Worm (Caenorhabditis elegans) whole organism, L4 larva: ENCODE data around the gene suf-1.

Experiments
- F10B5.3 ChIP-seq: sonication (generic microtip); optimal IDR thresholded peaks from 2 replicates; lab custom pipeline; 2016; ENCODE audit warnings: mild to moderate bottlenecking, missing genetic modification characterization, missing compliant biosample characterization
- F26F4.8 ChIP-seq: fragments of 200-800 bp; sonication (Bioruptor generic); conservative IDR thresholded peaks from 2 replicates; pipeline ENCODE4 v1.3.6; 2022; ENCODE audit warnings: missing genetic modification characterization, missing compliant biosample characterization
- F37D6.2 ChIP-seq: sonication (generic microtip); optimal IDR thresholded peaks from 2 replicates; lab custom pipeline; 2016; ENCODE audit warnings: mild to moderate bottlenecking, missing genetic modification characterization, missing compliant biosample characterization
- F49E8.2 ChIP-seq: sonication (generic microtip); optimal IDR thresholded peaks from 2 replicates; lab custom pipeline; 2016; ENCODE audit warnings: missing compliant biosample characterization, mild to moderate bottlenecking, missing genetic modification characterization, borderline replicate concordance
- T20F7.1 ChIP-seq: fragments of 200-800 bp; sonication (Bioruptor generic); optimal IDR thresholded peaks from 2 replicates; lab custom pipeline; 2018; ENCODE audit warnings: mild to moderate bottlenecking, missing genetic modification characterization, missing compliant biosample characterization
- Y105C5A.15 ChIP-seq: fragments of 200-800 bp; sonication (Bioruptor generic); IDR thresholded peaks from 2 replicates; pipeline ENCODE4 v1.3.6; 2022; ENCODE audit warnings: missing genetic modification characterization, missing compliant biosample characterization
- Y48G9A.11 ChIP-seq: fragments of 200-800 bp; sonication (Bioruptor generic); IDR thresholded peaks from 2 replicates; pipeline ENCODE4 v1.3.6; 2022; ENCODE audit warnings: missing genetic modification reagents, missing genetic modification characterization, missing compliant biosample characterization
- Y5F2A.4 ChIP-seq: fragments of 200-800 bp; sonication (Bioruptor generic); optimal IDR thresholded peaks from 2 replicates; lab custom pipeline; 2018; ENCODE audit warnings: mild to moderate bottlenecking, missing genetic modification characterization, missing compliant biosample characterization
- aly-2 ChIP-seq: sonication (generic microtip); optimal IDR thresholded peaks from 2 replicates; lab custom pipeline; 2018; ENCODE audit warnings: missing biosample characterization, missing genetic modification characterization
- ama-1 ChIP-seq: fragments of 150-350 bp; optimal IDR thresholded peaks from 2 replicates; lab custom pipeline; 2014; ENCODE audit warnings: inconsistent platforms, mixed read lengths
- attf-4 ChIP-seq: sonication (generic microtip); optimal IDR thresholded peaks from 3 replicates; lab custom pipeline; 2017; ENCODE audit warnings: missing biosample characterization, missing genetic modification characterization
- ceh-20 ChIP-seq: fragments of 200-800 bp; sonication (Bioruptor generic); IDR thresholded peaks from 2 replicates; pipeline ENCODE4 v1.3.6; 2022; ENCODE audit warnings: missing genetic modification reagents, missing genetic modification characterization, missing compliant biosample characterization
- ceh-28 ChIP-seq: fragments of 150-350 bp; optimal IDR thresholded peaks from 2 replicates; lab custom pipeline; 2014; ENCODE audit warnings: missing biosample characterization, missing genetic modification reagents, missing genetic modification characterization
- ceh-82 ChIP-seq: sonication (generic microtip); optimal IDR thresholded peaks from 2 replicates; lab custom pipeline; 2017; ENCODE audit warnings: missing biosample characterization, missing genetic modification characterization
- ces-1 ChIP-seq: fragments of 150-350 bp; sonication (generic microtip); optimal IDR thresholded peaks from 4 replicates; lab custom pipeline; 2014; ENCODE audit warnings: missing biosample characterization, missing genetic modification reagents, missing genetic modification characterization
- ctbp-1 ChIP-seq: fragments of 200-800 bp; sonication (Bioruptor generic); IDR thresholded peaks from 2 replicates; pipeline ENCODE4 v1.3.6; 2022; ENCODE audit warnings: missing genetic modification reagents, missing genetic modification characterization, missing compliant biosample characterization
- daf-12 ChIP-seq: fragments of 150-350 bp; optimal IDR thresholded peaks from 2 replicates; lab custom pipeline; 2014; ENCODE audit warnings: missing biosample characterization, missing genetic modification reagents, missing genetic modification characterization
- daf-19 ChIP-seq: fragments of 200-800 bp; sonication (Bioruptor generic); conservative IDR thresholded peaks from 2 replicates; pipeline ENCODE4 v1.3.6; 2022; ENCODE audit warnings: missing genetic modification characterization, missing compliant biosample characterization
- daf-8 ChIP-seq: fragments of 200-800 bp; sonication (Bioruptor generic); IDR thresholded peaks from 2 replicates; pipeline ENCODE4 v1.3.6; 2022; ENCODE audit warnings: missing genetic modification characterization, missing compliant biosample characterization
- dpl-1 ChIP-seq: fragments of 150-350 bp; optimal IDR thresholded peaks from 2 replicates; lab custom pipeline; 2014; ENCODE audit warnings: missing biosample characterization, missing genetic modification reagents, missing genetic modification characterization
- dve-1 ChIP-seq: sonication (generic microtip); optimal IDR thresholded peaks from 2 replicates; lab custom pipeline; 2017; ENCODE audit warnings: antibody characterized with exemption, mild to moderate bottlenecking, missing genetic modification characterization, missing compliant biosample characterization; ENCODE audit not compliant: insufficient read depth
- fos-1 ChIP-seq: fragments of 150-350 bp; optimal IDR thresholded peaks from 2 replicates; lab custom pipeline; 2014; ENCODE audit warnings: missing biosample characterization, missing genetic modification characterization
- gei-8 ChIP-seq: fragments of 200-800 bp; sonication (Bioruptor generic); optimal IDR thresholded peaks from 2 replicates; lab custom pipeline; 2018; ENCODE audit warnings: mild to moderate bottlenecking, missing genetic modification characterization, missing compliant biosample characterization
- hlh-30 ChIP-seq: sonication (generic microtip); optimal IDR thresholded peaks from 2 replicates; lab custom pipeline; 2017; ENCODE audit warnings: antibody characterized with exemption, mild to moderate bottlenecking, missing genetic modification characterization, missing compliant biosample characterization; ENCODE audit not compliant: insufficient read depth
- hmg-1.1 ChIP-seq: fragments of 200-800 bp; sonication (Bioruptor generic); IDR thresholded peaks from 2 replicates; pipeline ENCODE4 v1.3.6; 2022; ENCODE audit warnings: missing genetic modification reagents, missing genetic modification characterization, missing compliant biosample characterization
- lin-1 ChIP-seq: fragments of 200-800 bp; sonication (Bioruptor generic); IDR thresholded peaks from 2 replicates; pipeline ENCODE4 v1.3.6; 2022; ENCODE audit warnings: missing genetic modification reagents, missing genetic modification characterization, missing compliant biosample characterization
- lin-13 ChIP-seq: fragments of 150-350 bp; optimal IDR thresholded peaks from 2 replicates; lab custom pipeline; 2014; ENCODE audit warnings: missing biosample characterization, missing genetic modification reagents, missing genetic modification characterization
- lin-38 ChIP-seq: fragments of 200-800 bp; sonication (Bioruptor generic); IDR thresholded peaks from 2 replicates; pipeline ENCODE4 v1.3.6; 2022; ENCODE audit warnings: missing genetic modification reagents, missing genetic modification characterization, missing compliant biosample characterization
- madf-5 ChIP-seq, 2 experiments: fragments of 200-800 bp; sonication (Bioruptor generic); IDR thresholded peaks; 2 replicates each; pipeline ENCODE4 v1.3.6; 2022; ENCODE audit warnings: missing compliant biosample characterization in 2 of 2, missing genetic modification characterization in 2 of 2
- nhr-102 ChIP-seq: sonication (generic microtip); optimal IDR thresholded peaks from 2 replicates; lab custom pipeline; 2016; ENCODE audit warnings: mild to moderate bottlenecking, missing genetic modification characterization, moderate library complexity, missing compliant biosample characterization
- nhr-11 ChIP-seq: fragments of 150-350 bp; optimal IDR thresholded peaks from 2 replicates; lab custom pipeline; 2014; ENCODE audit warnings: missing biosample characterization, missing genetic modification characterization
- nhr-111 ChIP-seq: fragments of 200-800 bp; sonication (Bioruptor generic); optimal IDR thresholded peaks from 2 replicates; lab custom pipeline; 2018; ENCODE audit warnings: mild to moderate bottlenecking, missing genetic modification characterization, missing compliant biosample characterization
- nhr-237 ChIP-seq: sonication (generic microtip); optimal IDR thresholded peaks from 2 replicates; lab custom pipeline; 2017; ENCODE audit warnings: missing biosample characterization, missing genetic modification characterization
- nhr-6 ChIP-seq: fragments of 150-350 bp; optimal IDR thresholded peaks from 2 replicates; lab custom pipeline; 2014; ENCODE audit warnings: missing biosample characterization, missing genetic modification characterization
- nhr-77 ChIP-seq: fragments of 150-350 bp; optimal IDR thresholded peaks from 2 replicates; lab custom pipeline; 2014; ENCODE audit warnings: missing biosample characterization, missing genetic modification characterization
- saeg-2 ChIP-seq: fragments of 200-800 bp; sonication (Bioruptor generic); IDR thresholded peaks from 2 replicates; pipeline ENCODE4 v1.3.6; 2022; ENCODE audit warnings: missing genetic modification reagents, missing genetic modification characterization, missing compliant biosample characterization
- set-16 ChIP-seq: fragments of 200-800 bp; sonication (Bioruptor generic); IDR thresholded peaks from 2 replicates; pipeline ENCODE4 v1.3.6; 2022; ENCODE audit warnings: missing genetic modification reagents, missing genetic modification characterization, missing compliant biosample characterization
- snpc-1.2 ChIP-seq: fragments of 200-800 bp; sonication (Bioruptor generic); IDR thresholded peaks from 2 replicates; pipeline ENCODE4 v1.3.6; 2022; ENCODE audit warnings: missing genetic modification reagents, missing genetic modification characterization, missing compliant biosample characterization
- snpc-4 ChIP-seq: fragments of 150-350 bp; optimal IDR thresholded peaks from 2 replicates; lab custom pipeline; 2014; ENCODE audit warnings: missing biosample characterization, missing genetic modification characterization
- spr-1 ChIP-seq: sonication (generic microtip); optimal IDR thresholded peaks from 2 replicates; lab custom pipeline; 2016; ENCODE audit warnings: mild to moderate bottlenecking, missing genetic modification characterization, missing compliant biosample characterization
- spr-3 ChIP-seq: fragments of 200-800 bp; sonication (Bioruptor generic); optimal IDR thresholded peaks from 2 replicates; lab custom pipeline; 2018; ENCODE audit warnings: mild to moderate bottlenecking, missing genetic modification characterization, missing compliant biosample characterization
- tra-1 ChIP-seq: fragments of 200-800 bp; sonication (Bioruptor generic); IDR thresholded peaks from 2 replicates; pipeline ENCODE4 v1.3.6; 2022; ENCODE audit warnings: missing genetic modification reagents, missing genetic modification characterization, missing compliant biosample characterization
- unc-130 ChIP-seq: sonication (generic microtip); optimal IDR thresholded peaks from 2 replicates; lab custom pipeline; 2016; ENCODE audit warnings: missing genetic modification reagents, missing genetic modification characterization, missing compliant biosample characterization
- unc-39 ChIP-seq: sonication (generic microtip); optimal IDR thresholded peaks from 2 replicates; lab custom pipeline; 2017; ENCODE audit warnings: missing biosample characterization, missing genetic modification characterization
- vab-7 ChIP-seq: fragments of 200-800 bp; sonication (Bioruptor generic); IDR thresholded peaks from 2 replicates; pipeline ENCODE4 v1.3.6; 2022; ENCODE audit warnings: missing genetic modification reagents, missing genetic modification characterization, missing compliant biosample characterization
- zfp-2 ChIP-seq: sonication (generic microtip); optimal IDR thresholded peaks from 2 replicates; lab custom pipeline; 2016; ENCODE audit warnings: mild to moderate bottlenecking, missing genetic modification characterization, missing compliant biosample characterization
- zip-11 ChIP-seq: fragments of 200-800 bp; sonication (Bioruptor generic); IDR thresholded peaks from 2 replicates; pipeline ENCODE4 v1.3.6; 2022; ENCODE audit warnings: missing genetic modification characterization, missing compliant biosample characterization
- ztf-7 ChIP-seq: fragments of 150-350 bp; optimal IDR thresholded peaks from 2 replicates; lab custom pipeline; 2014; ENCODE audit warnings: missing biosample characterization, missing genetic modification characterization

suf-1 gene

ce11 chrII:8581700-8582099 lies 21.9 kb upstream of the suf-1 start, which contains the start of gene arl-1:
Gene arl-1, plus strand, starts transcription at chrII:8582000.
- TF ChIP-seq Y105C5A.15 (no peak), attf-4 (tag; lab: Kevin White, UChicago) (no peak), spr-1 (no peak), ceh-20 (GFP tag; lab: Robert Waterston, UW) (no peak), nhr-6 (tag; lab: Kevin White, UChicago) (no peak), dve-1 (tag; lab: Kevin White, UChicago) (no peak), daf-8 (GFP tag; lab: Robert Waterston, UW) (no peak), F26F4.8 (GFP tag; lab: Robert Waterston, UW) (no peak), Y48G9A.11 (GFP tag; lab: Robert Waterston, UW) (no peak)

ce11 chrII:8583035-8583434 lies 20.6 kb upstream of the suf-1 start:
- peak; percentile 58 for TF ChIP-seq ama-1
- TF ChIP-seq F10B5.3 (tag; lab: Kevin White, UChicago), result no peak
- no peak for TF ChIP-seq saeg-2 (GFP tag; lab: Robert Waterston, UW)
- TF ChIP-seq nhr-11 (tag; lab: Kevin White, UChicago), result no peak
- no peak for TF ChIP-seq spr-3 (GFP tag; lab: Kevin White, UChicago)
- TF ChIP-seq hlh-30, result peak; percentile 7
- no peak for TF ChIP-seq daf-19
- TF ChIP-seq F26F4.8 (GFP tag; lab: Robert Waterston, UW), result no peak
- TF ChIP-seq T20F7.1, result no peak
- TF ChIP-seq lin-38, result 0 out of 2 replicates have a peak, but pooled peaks have one; percentile 28

- TF ChIP-seq nhr-111 (GFP tag; lab: Kevin White, UChicago) (no peak), ztf-7 (no peak), ceh-28 (no peak), F10B5.3 (tag; lab: Kevin White, UChicago) (no peak), F26F4.8 (GFP tag; lab: Robert Waterston, UW) (no peak), ctbp-1 (GFP tag; lab: Robert Waterston, UW) (peak; percentile 43; the same call in 1 of the 2 replicates), zip-11 (GFP tag; lab: Robert Waterston, UW) (no peak), hlh-30 (peak; percentile 57), ceh-20 (GFP tag; lab: Robert Waterston, UW) (no peak), fos-1 (no peak), set-16 (GFP tag; lab: Robert Waterston, UW) (no peak), nhr-77 (no peak), nhr-237 (tag; lab: Kevin White, UChicago) (no peak), hmg-1.1 (GFP tag; lab: Robert Waterston, UW) (no peak), tra-1 (GFP tag; lab: Robert Waterston, UW) (no peak), nhr-102 (tag; lab: Kevin White, UChicago) (no peak), aly-2 (no peak), vab-7 (GFP tag; lab: Robert Waterston, UW) (no peak), T20F7.1 (no peak), lin-13 (GFP tag; lab: Kevin White, UChicago) (no peak), ces-1 (no peak), ceh-82 (tag; lab: Kevin White, UChicago) (no peak), F37D6.2 (tag; lab: Kevin White, UChicago) (no peak), Y5F2A.4 (GFP tag; lab: Kevin White, UChicago) (no peak), dve-1 (tag; lab: Kevin White, UChicago) (peak; percentile 31), dpl-1 (no peak), spr-1 (no peak), F49E8.2 (tag; lab: Kevin White, UChicago) (no peak), zfp-2 (no peak), snpc-1.2 (GFP tag; lab: Robert Waterston, UW) (no peak), madf-5 (GFP tag; IDR thresholded peaks at IDR 0.05; lab: Robert Waterston, UW) (no peak), unc-130 (GFP tag; lab: Kevin White, UChicago) (no peak), unc-39 (tag; lab: Kevin White, UChicago) (no peak), snpc-4 (tag; lab: Kevin White, UChicago) (no peak), gei-8 (GFP tag; lab: Kevin White, UChicago) (no peak), daf-12 (tag; lab: Kevin White, UChicago) (no peak), lin-1 (no peak)
Observed at ce11 chrII:8585036-8585627, 18.5 kb upstream of the suf-1 start, which contains the start of gene F54C9.11. Gene F54C9.11, minus strand, starts transcription at chrII:8585086.
